Fruit fly (Drosophila melanogaster): Measurements from ENCODE around the gene pira.

DNA sequence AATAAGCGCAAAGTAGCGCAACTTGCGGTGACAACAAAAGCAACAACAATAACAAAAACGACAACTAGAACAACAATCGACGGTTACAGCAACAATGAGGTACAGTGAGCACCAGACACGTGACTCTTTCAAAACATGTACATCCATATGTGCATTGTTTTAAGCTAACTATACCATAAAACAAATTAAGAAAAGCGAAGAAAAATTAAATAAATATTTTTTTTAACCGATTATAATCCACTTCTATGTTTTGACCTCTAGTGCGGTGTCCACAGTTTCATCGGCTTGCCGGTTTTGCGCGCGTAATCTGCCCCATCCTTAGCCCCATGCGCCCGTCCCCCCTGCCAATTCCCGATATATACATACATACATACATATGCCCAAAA is 9.1 kb downstream of the pira start:
- TF ChIP-seq CG8478 (optimal IDR thresholded peaks at IDR 0.05) = no peak
- no peak for TF ChIP-seq CTCF (optimal IDR thresholded peaks at IDR 0.05)
